Fruit fly (Drosophila melanogaster): ENCODE data around the gene Rac1.

Gene Rac1

dm6 chr3L:1323136-1323535 lies 20.7 kb upstream of the Rac1 start (continued):
- TF ChIP-seq lmd (GFP tag; IDR thresholded peaks at IDR 0.05) (peak; percentile 55), slp2 (GFP tag; optimal IDR thresholded peaks at IDR 0.05) (peak; percentile 69), BtbVII (GFP tag; optimal IDR thresholded peaks at IDR 0.05) (peak; percentile 44), pros (GFP tag; optimal IDR thresholded peaks at IDR 0.05) (peak; percentile 11), Abd-B (GFP tag; optimal IDR thresholded peaks at IDR 0.05) (peak; percentile 76), CG30431 (GFP tag; optimal IDR thresholded peaks at IDR 0.05) (peak; percentile 68), chm (GFP tag; IDR thresholded peaks at IDR 0.05) (peak; percentile 54; the same call in 1 of the 2 replicates), CG11398 (GFP tag; optimal IDR thresholded peaks at IDR 0.05) (peak; percentile 43), CG11723 (GFP tag; optimal IDR thresholded peaks at IDR 0.05) (peak; percentile 15), ap (GFP tag; IDR thresholded peaks at IDR 0.05) (0 out of 2 replicates have a peak, but pooled peaks have one; percentile 43), CG14441 (GFP tag; IDR thresholded peaks at IDR 0.05) (peak; percentile 40; the same call in 1 of the 2 replicates), CG6765 (GFP tag; optimal IDR thresholded peaks at IDR 0.05) (no peak), Myb (GFP tag; optimal IDR thresholded peaks at IDR 0.05) (peak; percentile 29), CG17186 (GFP tag; optimal IDR thresholded peaks at IDR 0.05) (peak; percentile 31), HLH4C (GFP tag; IDR thresholded peaks at IDR 0.05; ENCODE audit: partially characterized antibody) (no peak), peb (GFP tag; IDR thresholded peaks at IDR 0.05) (peak; percentile 68), nom (GFP tag; optimal IDR thresholded peaks at IDR 0.05) (no peak), Dip3 (GFP tag; optimal IDR thresholded peaks at IDR 0.05) (peak; percentile 44), CG6791 (GFP tag; IDR thresholded peaks at IDR 0.05; ENCODE audit: partially characterized antibody) (no peak), pita (GFP tag; optimal IDR thresholded peaks at IDR 0.05) (no peak), bsh (GFP tag; optimal IDR thresholded peaks at IDR 0.05) (peak in 1 of 2 experiments; percentile 95), jumu (GFP tag; optimal IDR thresholded peaks at IDR 0.05) (peak; percentile 72), Fer1 (GFP tag; optimal IDR thresholded peaks at IDR 0.05) (no peak), CG13424 (tag; optimal IDR thresholded peaks at IDR 0.05) (peak; percentile 76), crc (GFP tag; optimal IDR thresholded peaks at IDR 0.05) (peak; percentile 38), Gug (GFP tag; IDR thresholded peaks at IDR 0.05) (peak; percentile 37; the same call in 1 of the 4 replicates), CG3847 (GFP tag; IDR thresholded peaks at IDR 0.05) (peak; percentile 52), NC2β (GFP tag; optimal IDR thresholded peaks at IDR 0.05) (peak; percentile 70), CG8290 (GFP tag; optimal IDR thresholded peaks at IDR 0.05) (peak; percentile 71), CG8290 (tag; optimal IDR thresholded peaks at IDR 0.05) (peak; percentile 32 to 34), oc (tag; optimal IDR thresholded peaks at IDR 0.05) (peak; percentile 77), CG9817 (tag; optimal IDR thresholded peaks at IDR 0.05) (peak; percentile 18), Meics (GFP tag; optimal IDR thresholded peaks at IDR 0.05) (peak; percentile 32), CG10431 (GFP tag; optimal IDR thresholded peaks at IDR 0.05) (peak; percentile 55), ato (GFP tag; IDR thresholded peaks at IDR 0.05; ENCODE audit: partially characterized antibody) (no peak), CG4820 (GFP tag; optimal IDR thresholded peaks at IDR 0.05) (peak; percentile 74), Deaf1 (tag; optimal IDR thresholded peaks at IDR 0.05) (peak; percentile 44), CG31224 (GFP tag; IDR thresholded peaks at IDR 0.05) (no peak), CG3726 (GFP tag; IDR thresholded peaks at IDR 0.05) (no peak), CG16863 (GFP tag; optimal IDR thresholded peaks at IDR 0.05) (peak; percentile 81), CkIIα-i1 (GFP tag; IDR thresholded peaks at IDR 0.05) (no peak), repo (GFP tag; optimal IDR thresholded peaks at IDR 0.05) (no peak), Xrp1 (GFP tag; IDR thresholded peaks at IDR 0.05) (peak; percentile 84), sens (GFP tag) (peak; percentile 96), Scr (GFP tag; IDR thresholded peaks at IDR 0.05; ENCODE audit: partially characterized antibody) (no peak), Taf1 (GFP tag; IDR thresholded peaks at IDR 0.05) (no peak), CG13287 (GFP tag; IDR thresholded peaks at IDR 0.05; ENCODE audit: partially characterized antibody) (no peak), cato (GFP tag; optimal IDR thresholded peaks at IDR 0.05; ENCODE audit: borderline replicate concordance) (peak; percentile 38), tgo (GFP tag; IDR thresholded peaks at IDR 0.05) (peak; percentile 27; the same call in 1 of the 3 replicates), CG33557 (GFP tag; optimal IDR thresholded peaks at IDR 0.05) (peak; percentile 88), BEAF-32 (GFP tag; optimal IDR thresholded peaks at IDR 0.05) (no peak)

All from whole organism, embryonic.